Fruit fly (Drosophila melanogaster): ENCODE data around the gene XNP.

XNP gene

dm6 chr3R:25515450-25516288 is 33.0 kb upstream of the XNP start, which contains the start of gene msi (continued):
- TF ChIP-seq gce (GFP tag; IDR thresholded peaks at IDR 0.05) (peak; percentile 97), CTCF (GFP tag; optimal IDR thresholded peaks at IDR 0.05) (peak; percentile 70), grau (tag; optimal IDR thresholded peaks at IDR 0.05) (peak; percentile 99), BtbVII (GFP tag; optimal IDR thresholded peaks at IDR 0.05) (peak; percentile 97), gcm (GFP tag; optimal IDR thresholded peaks at IDR 0.05) (peak; percentile 99), zfh1 (GFP tag; IDR thresholded peaks at IDR 0.05) (peak; percentile 98), CG6654 (GFP tag; optimal IDR thresholded peaks at IDR 0.05) (peak; percentile 90), ash1 (GFP tag; optimal IDR thresholded peaks at IDR 0.05) (peak; percentile 22), tup (GFP tag; optimal IDR thresholded peaks at IDR 0.05) (peak; percentile 92), lilli (GFP tag; optimal IDR thresholded peaks at IDR 0.05) (peak; percentile 92), CG3838 (GFP tag; optimal IDR thresholded peaks at IDR 0.05) (peak; percentile 84), Oaz (GFP tag; IDR thresholded peaks at IDR 0.05) (peak; percentile 96), CkIIα-i1 (GFP tag; IDR thresholded peaks at IDR 0.05) (peak; percentile 89), CG7963 (GFP tag; IDR thresholded peaks at IDR 0.05; ENCODE audit: partially characterized antibody) (no peak), Vsx1 (GFP tag; optimal IDR thresholded peaks at IDR 0.05) (peak; percentile 95), CG11456 (GFP tag; IDR thresholded peaks at IDR 0.05) (peak; percentile 98), dati (GFP tag; IDR thresholded peaks at IDR 0.05) (peak; percentile 91), Atf6 (GFP tag; IDR thresholded peaks at IDR 0.05) (peak; percentile 97), Lpt (GFP tag; optimal IDR thresholded peaks at IDR 0.05) (no peak), B-H1 (GFP tag; IDR thresholded peaks at IDR 0.05) (peak; percentile 98), CG10979 (tag; optimal IDR thresholded peaks at IDR 0.05) (peak; percentile 100), ac (GFP tag; optimal IDR thresholded peaks at IDR 0.05) (peak; percentile 56), chinmo (GFP tag; IDR thresholded peaks at IDR 0.05; ENCODE audit: partially characterized antibody) (peak; percentile 85; the same call in 3 of the 4 replicates), CG13123 (GFP tag; optimal IDR thresholded peaks at IDR 0.05) (peak; percentile 93), E2f2 (GFP tag; IDR thresholded peaks at IDR 0.05) (peak; percentile 91), CG17912 (GFP tag; optimal IDR thresholded peaks at IDR 0.05) (peak; percentile 79), CG6791 (GFP tag; IDR thresholded peaks at IDR 0.05; ENCODE audit: partially characterized antibody) (peak; percentile 54; the same call in 2 of the 3 replicates), chif (GFP tag; optimal IDR thresholded peaks at IDR 0.05) (peak; percentile 15 to 84), CG7839 (tag; optimal IDR thresholded peaks at IDR 0.05) (peak; percentile 100), Chrac-16 (GFP tag; optimal IDR thresholded peaks at IDR 0.05) (peak; percentile 96), Opbp (GFP tag; IDR thresholded peaks at IDR 0.05; ENCODE audit: partially characterized antibody) (no peak; the same call in 1 of the 3 replicates), CG2120 (GFP tag; optimal IDR thresholded peaks at IDR 0.05) (peak; percentile 96), crc (GFP tag; optimal IDR thresholded peaks at IDR 0.05) (peak; percentile 35), Xbp1 (GFP tag; optimal IDR thresholded peaks at IDR 0.05) (peak; percentile 98), kay (GFP tag; optimal IDR thresholded peaks at IDR 0.05) (peak; percentile 95), Lhr (GFP tag; optimal IDR thresholded peaks at IDR 0.05) (peak; percentile 83), Mad (GFP tag; optimal IDR thresholded peaks at IDR 0.05) (peak; percentile 73), dimm (GFP tag; IDR thresholded peaks at IDR 0.05) (peak; percentile 97), CG8765 (GFP tag; IDR thresholded peaks at IDR 0.05) (peak; percentile 92), NK7.1 (GFP tag; optimal IDR thresholded peaks at IDR 0.05) (peak; percentile 68), NC2α (GFP tag; optimal IDR thresholded peaks at IDR 0.05) (no peak), Awh (GFP tag; IDR thresholded peaks at IDR 0.05) (peak; percentile 99), Ssrp (tag; optimal IDR thresholded peaks at IDR 0.05) (peak; percentile 100), Eip74EF (GFP tag; optimal IDR thresholded peaks at IDR 0.05) (peak in 1 of 2 experiments; percentile 99), Asciz (GFP tag; optimal IDR thresholded peaks at IDR 0.05) (peak; percentile 99), gem (tag; optimal IDR thresholded peaks at IDR 0.05) (peak; percentile 100), emc (GFP tag; optimal IDR thresholded peaks at IDR 0.05) (peak; percentile 33), CG1603 (tag; optimal IDR thresholded peaks at IDR 0.05) (peak; percentile 80), D19B (GFP tag; optimal IDR thresholded peaks at IDR 0.05) (peak; percentile 100)

All from whole organism, embryonic.